Worm (Caenorhabditis elegans): ENCODE measurements around the gene sru-6.

sru-6 gene

ce11 chrIV:9511221-9511638 lies 20.8 kb downstream of the sru-6 start (continued):
- TF ChIP-seq gei-8 (GFP tag; optimal IDR thresholded peaks at IDR 0.05): no peak
- 0 out of 2 replicates have a peak, but pooled peaks have one; percentile 17 for TF ChIP-seq tra-1 (GFP tag; IDR thresholded peaks at IDR 0.05)
- TF ChIP-seq lsy-2 (tag; optimal IDR thresholded peaks at IDR 0.05): peak; percentile 33 to 73
- no peak for TF ChIP-seq pqm-1 (tag; optimal IDR thresholded peaks at IDR 0.05)
- TF ChIP-seq dmd-8 (GFP tag; IDR thresholded peaks at IDR 0.05): no peak
- TF ChIP-seq snpc-1.2 (GFP tag; IDR thresholded peaks at IDR 0.05): peak; percentile 50
- no peak for TF ChIP-seq Y5F2A.4 (GFP tag; optimal IDR thresholded peaks at IDR 0.05)
- no peak; the same call in 1 of the 2 replicates for TF ChIP-seq vab-7 (GFP tag; IDR thresholded peaks at IDR 0.05)
- TF ChIP-seq snpc-4 (tag; optimal IDR thresholded peaks at IDR 0.05): peak; percentile 95
- no peak for TF ChIP-seq lin-15B (tag; optimal IDR thresholded peaks at IDR 0.05)
- no peak for TF ChIP-seq ztf-11 (tag; optimal IDR thresholded peaks at IDR 0.05)
- no peak for TF ChIP-seq cey-2 (tag; optimal IDR thresholded peaks at IDR 0.05; ENCODE audit: borderline replicate concordance, insufficient read depth)
- TF ChIP-seq madf-9 (GFP tag; conservative IDR thresholded peaks at IDR 0.05): 0 out of 2 replicates have a peak, but pooled peaks have one; percentile 40
- no peak for TF ChIP-seq aly-2 (tag; optimal IDR thresholded peaks at IDR 0.05)
- TF ChIP-seq spr-3 (GFP tag; optimal IDR thresholded peaks at IDR 0.05): peak; percentile 59
- TF ChIP-seq F26F4.8 (GFP tag; conservative IDR thresholded peaks at IDR 0.05): no peak
- no peak; the same call in 1 of the 2 replicates for TF ChIP-seq daf-19 (GFP tag; conservative IDR thresholded peaks at IDR 0.05)
- TF ChIP-seq F44E2.7 (GFP tag; IDR thresholded peaks at IDR 0.05): no peak
- no peak for TF ChIP-seq madf-5 (GFP tag; IDR thresholded peaks at IDR 0.05)
- TF ChIP-seq Y75B8A.6 (GFP tag; IDR thresholded peaks at IDR 0.05): no peak
- TF ChIP-seq hif-1 (tag; optimal IDR thresholded peaks at IDR 0.05): peak in 1 of 2 experiments; percentile 48
- peak in 1 of 2 experiments; percentile 86 for TF ChIP-seq unc-62 (GFP tag; optimal IDR thresholded peaks at IDR 0.05 in 1 of 2)
- TF ChIP-seq unc-62 (tag; optimal IDR thresholded peaks at IDR 0.05): no peak
- peak; percentile 53 for TF ChIP-seq F37D6.2 (tag; optimal IDR thresholded peaks at IDR 0.05)
- peak; percentile 19 for TF ChIP-seq ztf-7 (tag; optimal IDR thresholded peaks at IDR 0.05)
- no peak for TF ChIP-seq ceh-44 (GFP tag; IDR thresholded peaks at IDR 0.05)
- peak; percentile 62 for TF ChIP-seq ces-1 (GFP tag; optimal IDR thresholded peaks at IDR 0.05)
- no peak for TF ChIP-seq lin-39 (tag; optimal IDR thresholded peaks at IDR 0.05)
- peak; percentile 46 for TF ChIP-seq dmd-6 (GFP tag; IDR thresholded peaks at IDR 0.05)
- TF ChIP-seq F10B5.3 (tag; optimal IDR thresholded peaks at IDR 0.05): peak; percentile 86
- peak; percentile 48; the same call in 1 of the 2 replicates for TF ChIP-seq set-16 (GFP tag; IDR thresholded peaks at IDR 0.05)
- TF ChIP-seq lin-29 (GFP tag; IDR thresholded peaks at IDR 0.05): no peak
- TF ChIP-seq unc-39 (tag; optimal IDR thresholded peaks at IDR 0.05): no peak
- TF ChIP-seq pha-4 (GFP tag; IDR thresholded peaks at IDR 0.05): peak; percentile 56; the same call in 1 of the 2 replicates
- TF ChIP-seq pha-4 (tag; optimal IDR thresholded peaks at IDR 0.05): no peak
- no peak for TF ChIP-seq nhr-111 (GFP tag; optimal IDR thresholded peaks at IDR 0.05)
- TF ChIP-seq D1046.2 (GFP tag; IDR thresholded peaks at IDR 0.05): no peak
- no peak for TF ChIP-seq zfp-2 (tag; optimal IDR thresholded peaks at IDR 0.05)
- TF ChIP-seq hlh-11 (tag; optimal IDR thresholded peaks at IDR 0.05): peak; percentile 65
- 0 out of 2 replicates have a peak, but pooled peaks have one; percentile 28 for TF ChIP-seq mdt-29 (GFP tag; IDR thresholded peaks at IDR 0.05)
- 0 out of 2 replicates have a peak, but pooled peaks have one; percentile 26 for TF ChIP-seq lim-7 (GFP tag; IDR thresholded peaks at IDR 0.05)
- no peak for TF ChIP-seq nhr-28 (tag; optimal IDR thresholded peaks at IDR 0.05)
- 0 out of 2 replicates have a peak, but pooled peaks have one; percentile 13 for TF ChIP-seq Y105C5A.15 (GFP tag; IDR thresholded peaks at IDR 0.05)
- no peak for TF ChIP-seq zfp-3 (GFP tag; conservative IDR thresholded peaks at IDR 0.05)
- peak; percentile 66 for TF ChIP-seq nhr-6 (tag; optimal IDR thresholded peaks at IDR 0.05)
- TF ChIP-seq lin-38 (GFP tag; IDR thresholded peaks at IDR 0.05): peak; percentile 76
- no peak for TF ChIP-seq ceh-82 (tag; optimal IDR thresholded peaks at IDR 0.05)
- TF ChIP-seq T26A8.4 (GFP tag; IDR thresholded peaks at IDR 0.05): peak; percentile 81
- TF ChIP-seq zip-2 (tag; optimal IDR thresholded peaks at IDR 0.05): peak; percentile 39
- TF ChIP-seq ceh-32 (tag; optimal IDR thresholded peaks at IDR 0.05; ENCODE audit: poor library complexity): peak; percentile 46
- peak; percentile 27 for TF ChIP-seq spr-1 (tag; optimal IDR thresholded peaks at IDR 0.05)
- TF ChIP-seq nhr-48 (tag; optimal IDR thresholded peaks at IDR 0.05): peak; percentile 74

Measured in whole organism, L4 larva.